Fruit fly (Drosophila melanogaster) whole organism, embryonic: ENCODE measurements around the gene Tet.

ENCODE experiments used
- Aef1 ChIP-seq: fragments of 200-800 bp; sonication (Bioruptor generic); IDR thresholded peaks from 3 replicates; pipeline ENCODE4 v1.3.6; 2022; ENCODE audit warnings: missing biosample characterization, missing genetic modification characterization
- Blimp-1 ChIP-seq: fragments of 200-800 bp; sonication (Bioruptor generic); optimal IDR thresholded peaks from 3 replicates; lab custom pipeline; 2018; ENCODE audit warnings: missing biosample characterization, missing genetic modification characterization, mild to moderate bottlenecking, moderate library complexity, missing genetic modification reagents
- CG10366 ChIP-seq: fragments of 200-800 bp; sonication (Bioruptor generic); IDR thresholded peaks from 2 replicates; pipeline ENCODE4 v1.3.6; 2022; ENCODE audit warnings: missing biosample characterization, missing genetic modification characterization
- CG10654 ChIP-seq: fragments of 200-800 bp; sonication (Bioruptor generic); optimal IDR thresholded peaks from 2 replicates; lab custom pipeline; 2016; ENCODE audit warnings: missing biosample characterization, missing genetic modification characterization
- CG11696 ChIP-seq: fragments of 200-800 bp; sonication (Bioruptor generic); IDR thresholded peaks from 2 replicates; pipeline ENCODE4 v1.3.6; 2022; ENCODE audit warnings: missing biosample characterization, missing genetic modification characterization
- CG12391 ChIP-seq: fragments of 200-800 bp; sonication (Bioruptor generic); optimal IDR thresholded peaks from 3 replicates; lab custom pipeline; 2018; ENCODE audit warnings: missing biosample characterization, mild to moderate bottlenecking, missing genetic modification characterization, moderate library complexity
- CG12769 ChIP-seq: fragments of 200-800 bp; sonication (Bioruptor generic); optimal IDR thresholded peaks from 2 replicates; lab custom pipeline; 2019; ENCODE audit warnings: missing biosample characterization, mild to moderate bottlenecking, missing genetic modification characterization, moderate library complexity
- CG15479 ChIP-seq: fragments of 200-800 bp; sonication (Bioruptor generic); optimal IDR thresholded peaks from 3 replicates; lab custom pipeline; 2019; ENCODE audit warnings: missing biosample characterization, mild to moderate bottlenecking, missing genetic modification characterization, moderate library complexity
- CG1603 ChIP-seq: fragments of 200-800 bp; sonication (Bioruptor generic); optimal IDR thresholded peaks from 2 replicates; lab custom pipeline; 2019; ENCODE audit warnings: missing biosample characterization, mild to moderate bottlenecking, missing genetic modification characterization, moderate library complexity
- CG2120 ChIP-seq: fragments of 200-800 bp; sonication (Bioruptor generic); optimal IDR thresholded peaks from 3 replicates; lab custom pipeline; 2016; ENCODE audit warnings: missing biosample characterization, missing genetic modification characterization
- CG30403 ChIP-seq: fragments of 200-800 bp; sonication (Bioruptor generic); optimal IDR thresholded peaks from 3 replicates; lab custom pipeline; 2016; ENCODE audit warnings: missing biosample characterization, missing genetic modification characterization
- CG31365 ChIP-seq: fragments of 200-800 bp; sonication (Bioruptor generic); optimal IDR thresholded peaks from 2 replicates; lab custom pipeline; 2018; ENCODE audit warnings: missing biosample characterization, mild to moderate bottlenecking, missing genetic modification characterization
- CG31388 ChIP-seq: fragments of 200-800 bp; sonication (Bioruptor generic); optimal IDR thresholded peaks from 2 replicates; lab custom pipeline; 2016; ENCODE audit warnings: missing biosample characterization, missing genetic modification characterization
- CG32772 ChIP-seq: fragments of 200-800 bp; sonication (Bioruptor generic); IDR thresholded peaks from 2 replicates; pipeline ENCODE4 v1.3.6; 2022; ENCODE audit warnings: missing biosample characterization, missing genetic modification characterization
- CG4854 ChIP-seq: fragments of 200-800 bp; sonication (Bioruptor generic); optimal IDR thresholded peaks from 2 replicates; lab custom pipeline; 2016; ENCODE audit warnings: missing biosample characterization, missing genetic modification characterization, inconsistent platforms
- CG6175 ChIP-seq: fragments of 200-800 bp; sonication (Bioruptor generic); IDR thresholded peaks from 3 replicates; pipeline ENCODE4 v1.3.6; 2022; ENCODE audit warnings: missing biosample characterization, missing genetic modification characterization
- CG7357 ChIP-seq: fragments of 200-800 bp; sonication (Bioruptor generic); IDR thresholded peaks from 3 replicates; pipeline ENCODE4 v1.3.6; 2022; ENCODE audit warnings: missing biosample characterization, missing genetic modification characterization
- CG7839 ChIP-seq: fragments of 200-800 bp; sonication (Bioruptor generic); optimal IDR thresholded peaks from 3 replicates; lab custom pipeline; 2018; ENCODE audit warnings: missing biosample characterization, mild to moderate bottlenecking, missing genetic modification characterization, moderate library complexity
- CG7963 ChIP-seq: fragments of 200-800 bp; sonication (Bioruptor generic); IDR thresholded peaks from 3 replicates; pipeline ENCODE4 v1.3.6; 2022; ENCODE audit warnings: missing biosample characterization, missing genetic modification characterization; ENCODE audit not compliant: partially characterized antibody
- CG8765 ChIP-seq: fragments of 200-800 bp; sonication (Bioruptor generic); IDR thresholded peaks from 2 replicates; pipeline ENCODE4 v1.3.6; 2022; ENCODE audit warnings: missing biosample characterization, missing genetic modification characterization
- CG9215 ChIP-seq: fragments of 200-800 bp; sonication (Bioruptor generic); IDR thresholded peaks from 2 replicates; pipeline ENCODE4 v1.3.6; 2022; ENCODE audit warnings: missing biosample characterization, missing genetic modification characterization
- Deaf1 ChIP-seq: fragments of 200-800 bp; optimal IDR thresholded peaks from 3 replicates; lab custom pipeline; 2019; ENCODE audit warnings: missing biosample characterization, mild to moderate bottlenecking, missing genetic modification characterization, moderate library complexity
- Dek ChIP-seq: fragments of 200-800 bp; sonication (Bioruptor generic); optimal IDR thresholded peaks from 3 replicates; lab custom pipeline; 2019; ENCODE audit warnings: missing biosample characterization, mild to moderate bottlenecking, missing genetic modification characterization, moderate library complexity
- Dip3 ChIP-seq: fragments of 200-800 bp; sonication (Bioruptor generic); optimal IDR thresholded peaks from 3 replicates; lab custom pipeline; 2016; ENCODE audit warnings: missing biosample characterization, missing genetic modification characterization
- Doc2 ChIP-seq: fragments of 200-800 bp; sonication (Bioruptor generic); IDR thresholded peaks from 2 replicates; pipeline ENCODE4 v1.3.6; 2022; ENCODE audit warnings: missing biosample characterization, missing genetic modification characterization
- Gug ChIP-seq: fragments of 200-800 bp; sonication (Bioruptor generic); IDR thresholded peaks from 4 replicates; pipeline ENCODE4 v1.3.6; 2022; ENCODE audit warnings: missing biosample characterization, missing genetic modification characterization
- HLH54F ChIP-seq: fragments of 200-800 bp; sonication (Bioruptor generic); optimal IDR thresholded peaks from 3 replicates; lab custom pipeline; 2016; ENCODE audit warnings: missing biosample characterization, missing genetic modification characterization
- Hr3 ChIP-seq: fragments of 200-800 bp; sonication (Bioruptor generic); optimal IDR thresholded peaks from 3 replicates; lab custom pipeline; 2016; ENCODE audit warnings: missing biosample characterization, missing genetic modification characterization
- Oli ChIP-seq: fragments of 200-800 bp; sonication (Bioruptor generic); optimal IDR thresholded peaks from 2 replicates; lab custom pipeline; 2018; ENCODE audit warnings: missing biosample characterization, mild to moderate bottlenecking, missing genetic modification characterization, moderate library complexity
- Vsx1 ChIP-seq: fragments of 200-800 bp; sonication (Bioruptor generic); optimal IDR thresholded peaks from 2 replicates; lab custom pipeline; 2017; ENCODE audit warnings: missing biosample characterization, mild to moderate bottlenecking, missing genetic modification characterization, missing genetic modification reagents
- al ChIP-seq: fragments of 200-800 bp; sonication (Bioruptor generic); IDR thresholded peaks from 2 replicates; pipeline ENCODE4 v1.3.6; 2022; ENCODE audit warnings: missing biosample characterization, missing genetic modification characterization
- ase ChIP-seq: fragments of 200-800 bp; sonication (Bioruptor generic); IDR thresholded peaks from 3 replicates; pipeline ENCODE4 v1.3.6; 2022; ENCODE audit warnings: missing biosample characterization, missing genetic modification characterization
- bcd ChIP-seq: fragments of 200-800 bp; sonication (Bioruptor generic); optimal IDR thresholded peaks from 2 replicates; lab custom pipeline; 2017; ENCODE audit warnings: missing biosample characterization, mild to moderate bottlenecking, missing genetic modification characterization
- da ChIP-seq: fragments of 200-800 bp; sonication (Bioruptor generic); optimal IDR thresholded peaks from 2 replicates; lab custom pipeline; 2016; ENCODE audit warnings: missing biosample characterization, missing genetic modification characterization
- ewg ChIP-seq: fragments of 200-800 bp; sonication (Bioruptor generic); optimal IDR thresholded peaks from 3 replicates; lab custom pipeline; 2017; ENCODE audit warnings: mild to moderate bottlenecking, missing biosample characterization, missing genetic modification reagents, missing genetic modification characterization
- eyg ChIP-seq: fragments of 200-800 bp; sonication (Bioruptor generic); optimal IDR thresholded peaks from 3 replicates; lab custom pipeline; 2016; ENCODE audit warnings: missing biosample characterization, missing genetic modification characterization
- fd64A ChIP-seq: fragments of 200-800 bp; sonication (Bioruptor generic); optimal IDR thresholded peaks from 3 replicates; lab custom pipeline; 2018; ENCODE audit warnings: missing biosample characterization, mild to moderate bottlenecking, missing genetic modification characterization
- gro ChIP-seq: fragments of 200-800 bp; sonication (Bioruptor generic); optimal IDR thresholded peaks from 2 replicates; lab custom pipeline; 2016; ENCODE audit warnings: missing biosample characterization, missing genetic modification characterization
- lmd ChIP-seq: fragments of 200-800 bp; sonication (Bioruptor generic); IDR thresholded peaks from 2 replicates; pipeline ENCODE4 v1.3.6; 2022; ENCODE audit warnings: missing biosample characterization, missing genetic modification characterization
- lov ChIP-seq, 2 experiments: fragments of 200-800 bp in 1 of 2; fragments of >200 bp in 1 of 2; sonication (Bioruptor generic) in 1 of 2; IDR thresholded peaks in 1 of 2; optimal IDR thresholded peaks in 1 of 2; 2 replicates in 1 of 2; 3 replicates in 1 of 2; pipeline versions ENCODE4 v1.3.6 to Lab custom; 2017 to 2022; ENCODE audit warnings: missing biosample characterization in 1 of 2, missing genetic modification characterization in 1 of 2
- pfk ChIP-seq: fragments of 200-800 bp; sonication (Bioruptor generic); optimal IDR thresholded peaks from 2 replicates; lab custom pipeline; 2018; ENCODE audit warnings: missing biosample characterization, mild to moderate bottlenecking, missing genetic modification characterization, moderate library complexity
- pho ChIP-seq: fragments of 200-800 bp; sonication (Bioruptor generic); optimal IDR thresholded peaks from 2 replicates; lab custom pipeline; 2016; ENCODE audit warnings: missing biosample characterization, missing genetic modification characterization
- pum ChIP-seq: fragments of 200-800 bp; sonication (Bioruptor generic); optimal IDR thresholded peaks from 2 replicates; lab custom pipeline; 2016; ENCODE audit warnings: missing biosample characterization, missing genetic modification characterization
- rib ChIP-seq: fragments of 200-800 bp; sonication (Bioruptor generic); IDR thresholded peaks from 2 replicates; pipeline ENCODE4 v1.3.6; 2022; ENCODE audit warnings: missing biosample characterization, missing genetic modification characterization
- sens ChIP-seq: fragments of 200-800 bp; sonication (Bioruptor generic); peaks from one replicate; lab custom pipeline; 2016; ENCODE audit warnings: missing biosample characterization, missing genetic modification characterization
- sisA ChIP-seq: fragments of 200-800 bp; sonication (Bioruptor generic); IDR thresholded peaks from 2 replicates; pipeline ENCODE4 v1.3.6; 2022; ENCODE audit warnings: missing biosample characterization, missing genetic modification characterization
- sob ChIP-seq: fragments of 200-800 bp; sonication (Bioruptor generic); IDR thresholded peaks from 2 replicates; pipeline ENCODE4 v1.3.6; 2022; ENCODE audit warnings: missing biosample characterization, missing genetic modification characterization
- tgo ChIP-seq: fragments of 200-800 bp; sonication (Bioruptor generic); IDR thresholded peaks from 3 replicates; pipeline ENCODE4 v1.3.6; 2022; ENCODE audit warnings: missing biosample characterization, missing genetic modification characterization
- tup ChIP-seq: fragments of 200-800 bp; sonication (Bioruptor generic); optimal IDR thresholded peaks from 2 replicates; lab custom pipeline; 2016; ENCODE audit warnings: missing biosample characterization, mild to moderate bottlenecking, missing genetic modification characterization, moderate library complexity
- zen2 ChIP-seq: fragments of 200-800 bp; sonication (Bioruptor generic); IDR thresholded peaks from 3 replicates; pipeline ENCODE4 v1.3.6; 2022; ENCODE audit warnings: missing biosample characterization, missing genetic modification characterization; ENCODE audit not compliant: partially characterized antibody

Tet gene

dm6 chr3L:2894750-2895149 is 15.8 kb upstream of the Tet start, which contains the start of gene Shab (continued):
- TF ChIP-seq lov (optimal IDR thresholded peaks at IDR 0.05; lab: Kevin White, UChicago) (no peak), lov (GFP tag; IDR thresholded peaks at IDR 0.05; lab: Robert Waterston, UW) (0 out of 3 replicates have a peak, but pooled peaks have one; percentile 55), ase (GFP tag; lab: Robert Waterston, UW) (no peak), Dek (peak; percentile 30), sob (GFP tag; lab: Robert Waterston, UW) (no peak), pum (GFP tag; lab: Kevin White, UChicago) (no peak), Deaf1 (tag; lab: Kevin White, UChicago) (peak; percentile 93), rib (GFP tag; lab: Robert Waterston, UW) (0 out of 2 replicates have a peak, but pooled peaks have one; percentile 27), sens (GFP tag; lab: Kevin White, UChicago) (peak; percentile 78), Doc2 (GFP tag; lab: Robert Waterston, UW) (no peak), tgo (GFP tag; lab: Robert Waterston, UW) (peak; percentile 47; the same call in 1 of the 3 replicates), gro (GFP tag; lab: Kevin White, UChicago) (peak; percentile 21), CG31388 (no peak), CG6175 (GFP tag; lab: Robert Waterston, UW) (0 out of 3 replicates have a peak, but pooled peaks have one; percentile 38), CG8765 (GFP tag; lab: Robert Waterston, UW) (no peak), pfk (GFP tag; lab: Kevin White, UChicago) (no peak), CG7963 (GFP tag; lab: Robert Waterston, UW) (0 out of 3 replicates have a peak, but pooled peaks have one; percentile 30), Dip3 (no peak), CG31365 (tag; lab: Kevin White, UChicago) (no peak), CG30403 (GFP tag; lab: Kevin White, UChicago) (peak; percentile 37), Oli (tag; lab: Kevin White, UChicago) (no peak), Aef1 (GFP tag; lab: Robert Waterston, UW) (peak; percentile 28; the same call in 1 of the 3 replicates), pho (peak; percentile 6), Vsx1 (no peak), HLH54F (GFP tag; lab: Kevin White, UChicago) (no peak), Gug (GFP tag; lab: Robert Waterston, UW) (peak; percentile 62; the same call in 2 of the 4 replicates), ewg (GFP tag; lab: Kevin White, UChicago) (peak; percentile 3), CG1603 (tag; lab: Kevin White, UChicago) (peak; percentile 16), sisA (GFP tag; lab: Robert Waterston, UW) (no peak), CG7839 (tag; lab: Kevin White, UChicago) (peak; percentile 14), al (GFP tag; lab: Robert Waterston, UW) (0 out of 2 replicates have a peak, but pooled peaks have one; percentile 26), eyg (GFP tag; lab: Kevin White, UChicago) (no peak), zen2 (0 out of 3 replicates have a peak, but pooled peaks have one; percentile 39), CG2120 (peak; percentile 48), CG7357 (GFP tag; lab: Robert Waterston, UW) (no peak), Blimp-1 (GFP tag; lab: Kevin White, UChicago) (no peak), bcd (GFP tag; lab: Kevin White, UChicago) (peak; percentile 18), fd64A (GFP tag; lab: Kevin White, UChicago) (no peak), CG12391 (no peak), CG10366 (GFP tag; lab: Robert Waterston, UW) (peak; percentile 28), tup (no peak), CG32772 (GFP tag; lab: Robert Waterston, UW) (peak; percentile 36; the same call in 1 of the 2 replicates), lmd (peak; percentile 43; the same call in 1 of the 2 replicates), da (GFP tag; lab: Kevin White, UChicago) (no peak), CG15479 (GFP tag; lab: Kevin White, UChicago) (no peak), Hr3 (GFP tag; lab: Kevin White, UChicago) (no peak), CG10654 (no peak), CG4854 (GFP tag; lab: Kevin White, UChicago) (no peak), CG12769 (tag; lab: Kevin White, UChicago) (peak; percentile 2), CG11696 (GFP tag; lab: Robert Waterston, UW) (0 out of 2 replicates have a peak, but pooled peaks have one; percentile 17), CG9215 (GFP tag; lab: Robert Waterston, UW) (0 out of 2 replicates have a peak, but pooled peaks have one; percentile 19)
